Fruit fly (Drosophila melanogaster) whole organism, embryonic: ENCODE results near the gene CG13842.

Experiments used
- Ada2b ChIP-seq: fragments of 200-800 bp; sonication (Bioruptor generic); IDR thresholded peaks from 2 replicates; pipeline ENCODE4 v1.3.6; 2022; ENCODE audit warnings: missing biosample characterization, missing genetic modification characterization
- CG10267 ChIP-seq: fragments of 200-800 bp; sonication (Bioruptor generic); optimal IDR thresholded peaks from 2 replicates; lab custom pipeline; 2018; ENCODE audit warnings: missing biosample characterization, mild to moderate bottlenecking, missing genetic modification characterization, moderate library complexity
- CG10274 ChIP-seq: fragments of 200-800 bp; sonication (Bioruptor generic); optimal IDR thresholded peaks from 3 replicates; lab custom pipeline; 2017; ENCODE audit warnings: missing biosample characterization, mild to moderate bottlenecking, missing genetic modification characterization
- CG10366 ChIP-seq: fragments of 200-800 bp; sonication (Bioruptor generic); IDR thresholded peaks from 2 replicates; pipeline ENCODE4 v1.3.6; 2022; ENCODE audit warnings: missing biosample characterization, missing genetic modification characterization
- CG12236 ChIP-seq: fragments of 200-800 bp; sonication (Bioruptor generic); optimal IDR thresholded peaks from 2 replicates; lab custom pipeline; 2016; ENCODE audit warnings: missing biosample characterization, missing genetic modification characterization
- CG12769 ChIP-seq: fragments of 200-800 bp; sonication (Bioruptor generic); optimal IDR thresholded peaks from 2 replicates; lab custom pipeline; 2019; ENCODE audit warnings: missing biosample characterization, mild to moderate bottlenecking, missing genetic modification characterization, moderate library complexity
- CG13894 ChIP-seq: fragments of 200-800 bp; sonication (Bioruptor generic); optimal IDR thresholded peaks from 3 replicates; lab custom pipeline; 2018; ENCODE audit warnings: missing biosample characterization, mild to moderate bottlenecking, missing genetic modification characterization, moderate library complexity
- CG15479 ChIP-seq: fragments of 200-800 bp; sonication (Bioruptor generic); optimal IDR thresholded peaks from 3 replicates; lab custom pipeline; 2019; ENCODE audit warnings: missing biosample characterization, mild to moderate bottlenecking, missing genetic modification characterization, moderate library complexity
- CG34224 ChIP-seq: fragments of 200-800 bp; sonication (Bioruptor generic); IDR thresholded peaks from 3 replicates; pipeline ENCODE4 v1.3.6; 2022; ENCODE audit warnings: missing biosample characterization, missing genetic modification characterization; ENCODE audit not compliant: partially characterized antibody
- CG4282 ChIP-seq: fragments of 200-800 bp; sonication (Bioruptor generic); optimal IDR thresholded peaks from 2 replicates; lab custom pipeline; 2016; ENCODE audit warnings: missing biosample characterization, missing genetic modification characterization
- CG4360 ChIP-seq: fragments of 200-800 bp; sonication (Bioruptor generic); IDR thresholded peaks from 2 replicates; pipeline ENCODE4 v1.3.6; 2022; ENCODE audit warnings: missing biosample characterization, missing genetic modification characterization
- CG6175 ChIP-seq: fragments of 200-800 bp; sonication (Bioruptor generic); IDR thresholded peaks from 3 replicates; pipeline ENCODE4 v1.3.6; 2022; ENCODE audit warnings: missing biosample characterization, missing genetic modification characterization
- CG6254 ChIP-seq: fragments of 200-800 bp; sonication (Bioruptor generic); optimal IDR thresholded peaks from 3 replicates; lab custom pipeline; 2017; ENCODE audit warnings: mild to moderate bottlenecking, missing biosample characterization, missing genetic modification reagents, missing genetic modification characterization
- CG6791 ChIP-seq: fragments of 200-800 bp; sonication (Bioruptor generic); IDR thresholded peaks from 3 replicates; pipeline ENCODE4 v1.3.6; 2022; ENCODE audit warnings: missing biosample characterization, missing genetic modification characterization; ENCODE audit not compliant: partially characterized antibody
- CG6813 ChIP-seq: fragments of 200-800 bp; sonication (Bioruptor generic); optimal IDR thresholded peaks from 2 replicates; lab custom pipeline; 2017; ENCODE audit warnings: missing biosample characterization, missing genetic modification characterization, mild to moderate bottlenecking, moderate library complexity, missing genetic modification reagents
- CG7357 ChIP-seq: fragments of 200-800 bp; sonication (Bioruptor generic); IDR thresholded peaks from 3 replicates; pipeline ENCODE4 v1.3.6; 2022; ENCODE audit warnings: missing biosample characterization, missing genetic modification characterization
- CG7839 ChIP-seq: fragments of 200-800 bp; sonication (Bioruptor generic); optimal IDR thresholded peaks from 3 replicates; lab custom pipeline; 2018; ENCODE audit warnings: missing biosample characterization, mild to moderate bottlenecking, missing genetic modification characterization, moderate library complexity
- CG7928 ChIP-seq: fragments of 200-800 bp; sonication (Bioruptor generic); optimal IDR thresholded peaks from 2 replicates; lab custom pipeline; 2017; ENCODE audit warnings: missing biosample characterization, mild to moderate bottlenecking, missing genetic modification characterization
- CG8765 ChIP-seq: fragments of 200-800 bp; sonication (Bioruptor generic); IDR thresholded peaks from 2 replicates; pipeline ENCODE4 v1.3.6; 2022; ENCODE audit warnings: missing biosample characterization, missing genetic modification characterization
- CG9215 ChIP-seq: fragments of 200-800 bp; sonication (Bioruptor generic); IDR thresholded peaks from 2 replicates; pipeline ENCODE4 v1.3.6; 2022; ENCODE audit warnings: missing biosample characterization, missing genetic modification characterization
- Dad ChIP-seq: fragments of 200-800 bp; sonication (Bioruptor generic); optimal IDR thresholded peaks from 3 replicates; lab custom pipeline; 2016; ENCODE audit warnings: missing biosample characterization, missing genetic modification characterization
- Dfd ChIP-seq, 2 experiments: fragments of >200 bp; optimal IDR thresholded peaks; 2 replicates each; lab custom pipeline; 2017; ENCODE audit warnings: missing biosample characterization in 2 of 2, missing genetic modification characterization in 2 of 2
- Ets97D ChIP-seq: fragments of 200-800 bp; sonication (Bioruptor generic); optimal IDR thresholded peaks from 3 replicates; lab custom pipeline; 2016; ENCODE audit warnings: missing biosample characterization, missing genetic modification characterization
- H15 ChIP-seq: fragments of 200-800 bp; sonication (Bioruptor generic); IDR thresholded peaks from 3 replicates; pipeline ENCODE4 v1.3.6; 2022; ENCODE audit warnings: missing biosample characterization, missing genetic modification characterization
- Nf-YB ChIP-seq: fragments of 200-800 bp; sonication (Bioruptor generic); optimal IDR thresholded peaks from 3 replicates; lab custom pipeline; 2019; ENCODE audit warnings: missing biosample characterization, mild to moderate bottlenecking, missing genetic modification characterization, moderate library complexity
- Poxn ChIP-seq: fragments of 200-800 bp; sonication (Bioruptor generic); IDR thresholded peaks from 2 replicates; pipeline ENCODE4 v1.3.6; 2022; ENCODE audit warnings: missing biosample characterization, missing genetic modification characterization
- Sry-δ ChIP-seq: fragments of 200-800 bp; sonication (Bioruptor generic); optimal IDR thresholded peaks from 2 replicates; lab custom pipeline; 2016; ENCODE audit warnings: missing biosample characterization, missing genetic modification characterization
- Xbp1 ChIP-seq: fragments of 200-800 bp; sonication (Bioruptor generic); optimal IDR thresholded peaks from 3 replicates; lab custom pipeline; 2016; ENCODE audit warnings: missing biosample characterization, mild to moderate bottlenecking, missing genetic modification characterization
- ara ChIP-seq: fragments of 200-800 bp; sonication (Bioruptor generic); IDR thresholded peaks from 2 replicates; pipeline ENCODE4 v1.3.6; 2022; ENCODE audit warnings: missing biosample characterization, missing genetic modification characterization
- az2 ChIP-seq: fragments of 200-800 bp; sonication (Bioruptor generic); optimal IDR thresholded peaks from 3 replicates; lab custom pipeline; 2016; ENCODE audit warnings: missing biosample characterization, missing genetic modification characterization
- cas ChIP-seq: fragments of 200-800 bp; sonication (Bioruptor generic); IDR thresholded peaks from 2 replicates; pipeline ENCODE4 v1.3.6; 2022; ENCODE audit warnings: missing biosample characterization, missing genetic modification characterization
- croc ChIP-seq: fragments of 200-800 bp; sonication (Bioruptor generic); conservative IDR thresholded peaks from 3 replicates; pipeline ENCODE4 v1.3.6; 2022; ENCODE audit warnings: missing biosample characterization, missing genetic modification characterization
- dmrt99B ChIP-seq: fragments of 200-800 bp; sonication (Bioruptor generic); optimal IDR thresholded peaks from 2 replicates; lab custom pipeline; 2018; ENCODE audit warnings: missing biosample characterization, mild to moderate bottlenecking, missing genetic modification characterization, moderate library complexity
- emc ChIP-seq: fragments of 200-800 bp; sonication (Bioruptor generic); optimal IDR thresholded peaks from 2 replicates; lab custom pipeline; 2016; ENCODE audit warnings: missing biosample characterization, missing genetic modification characterization
- gro ChIP-seq: fragments of 200-800 bp; sonication (Bioruptor generic); optimal IDR thresholded peaks from 2 replicates; lab custom pipeline; 2016; ENCODE audit warnings: missing biosample characterization, missing genetic modification characterization
- gsb ChIP-seq: fragments of 200-800 bp; sonication (Bioruptor generic); IDR thresholded peaks from 2 replicates; pipeline ENCODE4 v1.3.6; 2022; ENCODE audit warnings: missing biosample characterization, missing genetic modification characterization
- luna ChIP-seq: fragments of 200-800 bp; sonication (Bioruptor generic); optimal IDR thresholded peaks from 2 replicates; lab custom pipeline; 2016; ENCODE audit warnings: missing biosample characterization, missing genetic modification characterization
- maf-S ChIP-seq: fragments of 200-800 bp; sonication (Bioruptor generic); optimal IDR thresholded peaks from 2 replicates; lab custom pipeline; 2016; ENCODE audit warnings: missing biosample characterization, missing genetic modification characterization
- mam ChIP-seq: fragments of 200-800 bp; sonication (Bioruptor generic); optimal IDR thresholded peaks from 3 replicates; lab custom pipeline; 2016; ENCODE audit warnings: missing biosample characterization, missing genetic modification characterization
- mirr ChIP-seq: fragments of 200-800 bp; sonication (Bioruptor generic); optimal IDR thresholded peaks from 3 replicates; lab custom pipeline; 2018; ENCODE audit warnings: missing biosample characterization, mild to moderate bottlenecking, missing genetic modification characterization
- nau ChIP-seq: fragments of 200-800 bp; sonication (Bioruptor generic); optimal IDR thresholded peaks from 3 replicates; lab custom pipeline; 2017; ENCODE audit warnings: missing biosample characterization, mild to moderate bottlenecking, missing genetic modification characterization, missing genetic modification reagents
- odd ChIP-seq: fragments of 200-800 bp; sonication (Bioruptor generic); optimal IDR thresholded peaks from 2 replicates; lab custom pipeline; 2017; ENCODE audit warnings: missing biosample characterization, mild to moderate bottlenecking, missing genetic modification characterization
- psq ChIP-seq: fragments of 200-800 bp; sonication (Bioruptor generic); optimal IDR thresholded peaks from 2 replicates; lab custom pipeline; 2017; ENCODE audit warnings: missing biosample characterization, missing genetic modification characterization
- pum ChIP-seq: fragments of 200-800 bp; sonication (Bioruptor generic); optimal IDR thresholded peaks from 2 replicates; lab custom pipeline; 2016; ENCODE audit warnings: missing biosample characterization, missing genetic modification characterization
- rib ChIP-seq: fragments of 200-800 bp; sonication (Bioruptor generic); IDR thresholded peaks from 2 replicates; pipeline ENCODE4 v1.3.6; 2022; ENCODE audit warnings: missing biosample characterization, missing genetic modification characterization
- seq ChIP-seq: fragments of 200-800 bp; sonication (Bioruptor generic); IDR thresholded peaks from 2 replicates; pipeline ENCODE4 v1.3.6; 2022; ENCODE audit warnings: missing biosample characterization, missing genetic modification characterization
- shn ChIP-seq: fragments of 200-800 bp; sonication (Bioruptor generic); optimal IDR thresholded peaks from 3 replicates; lab custom pipeline; 2016; ENCODE audit warnings: missing biosample characterization, missing genetic modification characterization
- sr ChIP-seq: fragments of 200-800 bp; sonication (Bioruptor generic); IDR thresholded peaks from 3 replicates; pipeline ENCODE4 v1.3.6; 2022; ENCODE audit warnings: missing biosample characterization, missing genetic modification characterization
- tin ChIP-seq: fragments of 200-800 bp; sonication (Bioruptor generic); optimal IDR thresholded peaks from 3 replicates; lab custom pipeline; 2016; ENCODE audit warnings: missing biosample characterization, missing genetic modification characterization
- wor ChIP-seq: fragments of 200-800 bp; sonication (Bioruptor generic); IDR thresholded peaks from 2 replicates; pipeline ENCODE4 v1.3.6; 2022; ENCODE audit warnings: missing biosample characterization, missing genetic modification characterization
- zfh2 ChIP-seq: fragments of 200-800 bp; sonication (Bioruptor generic); optimal IDR thresholded peaks from 2 replicates; lab custom pipeline; 2016; ENCODE audit warnings: missing biosample characterization, missing genetic modification characterization

CG13842 gene

DNA sequence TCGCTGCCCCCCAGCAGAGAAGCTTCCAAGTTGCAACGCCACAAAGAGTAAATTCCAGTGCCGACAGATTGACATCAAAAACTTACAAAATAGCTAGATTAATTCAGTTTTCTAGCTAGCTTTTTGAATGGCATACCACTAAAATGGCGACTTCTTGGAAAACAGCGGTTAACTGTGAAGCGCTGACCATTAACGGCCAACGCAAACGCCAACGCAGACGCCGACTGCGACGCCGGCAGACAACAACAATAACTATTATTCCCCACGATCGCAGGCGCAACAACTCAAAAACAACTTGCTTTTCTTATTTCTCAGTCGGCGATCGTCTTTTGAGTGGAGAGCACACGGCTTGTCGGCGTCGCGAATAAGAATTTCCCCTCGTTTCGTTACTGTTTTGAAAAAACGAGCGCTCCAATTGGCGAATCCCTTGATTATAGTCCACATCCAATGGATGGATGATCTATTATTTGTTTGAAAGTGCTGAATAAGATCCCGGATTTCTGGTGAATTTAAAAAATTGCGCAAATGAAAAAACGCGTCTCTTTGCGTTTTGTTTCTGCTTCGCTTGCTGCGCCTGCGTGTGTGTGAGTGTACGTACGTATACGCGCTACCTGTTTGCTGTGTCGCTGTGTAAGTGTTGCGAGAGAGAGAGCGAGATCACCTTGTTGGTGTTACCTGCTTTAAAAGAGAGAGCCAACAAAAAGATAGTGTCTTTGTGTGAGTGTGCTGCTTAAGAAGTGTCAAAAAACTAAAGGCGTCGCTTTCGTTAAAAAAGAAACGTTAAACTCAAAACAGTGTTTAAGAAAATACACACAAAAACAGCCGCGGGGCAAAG is 40.4 kb downstream of the CG13842 start (continued):
- peak; percentile 81 for TF ChIP-seq CG4360 (GFP tag; lab: Robert Waterston, UW)
- no peak for TF ChIP-seq CG7928 (GFP tag; lab: Kevin White, UChicago)
- TF ChIP-seq Sry-δ (GFP tag; lab: Kevin White, UChicago) = no peak
- peak; percentile 16 for TF ChIP-seq gro (GFP tag; lab: Kevin White, UChicago)
- no peak for TF ChIP-seq wor (GFP tag; lab: Robert Waterston, UW)
- no peak for TF ChIP-seq CG7839
- TF ChIP-seq mam = no peak
- TF ChIP-seq Dad (GFP tag; lab: Kevin White, UChicago) = no peak
- TF ChIP-seq Nf-YB (GFP tag; lab: Kevin White, UChicago) = peak; percentile 8
- no peak for TF ChIP-seq luna (GFP tag; lab: Kevin White, UChicago)
- TF ChIP-seq emc (GFP tag; lab: Kevin White, UChicago) = no peak
- no peak for TF ChIP-seq CG10274 (GFP tag; lab: Kevin White, UChicago)
- no peak for TF ChIP-seq Xbp1 (GFP tag; lab: Kevin White, UChicago)
- no peak for TF ChIP-seq Ets97D (GFP tag; lab: Kevin White, UChicago)
- no peak for TF ChIP-seq croc (GFP tag; lab: Robert Waterston, UW)
- TF ChIP-seq gsb (GFP tag; lab: Robert Waterston, UW) = no peak
- TF ChIP-seq seq (GFP tag; lab: Robert Waterston, UW) = no peak
- peak; percentile 69; the same call in 1 of the 3 replicates for TF ChIP-seq CG6175
- no peak for TF ChIP-seq ara (GFP tag; lab: Robert Waterston, UW)
- TF ChIP-seq nau (GFP tag; lab: Kevin White, UChicago) = no peak
- TF ChIP-seq rib (GFP tag; lab: Robert Waterston, UW) = no peak
- no peak for TF ChIP-seq cas
- no peak for TF ChIP-seq CG8765 (GFP tag; lab: Robert Waterston, UW)
- no peak for TF ChIP-seq CG7357 (GFP tag; lab: Robert Waterston, UW)
- no peak for TF ChIP-seq CG9215
- no peak for TF ChIP-seq mirr (GFP tag; lab: Kevin White, UChicago)
- no peak for TF ChIP-seq shn (GFP tag; lab: Kevin White, UChicago)
- no peak for TF ChIP-seq CG34224 (GFP tag; lab: Robert Waterston, UW)
- no peak for TF ChIP-seq CG12769 (tag; lab: Kevin White, UChicago)
- TF ChIP-seq sr (GFP tag; lab: Robert Waterston, UW) = peak; percentile 64; the same call in 2 of the 3 replicates
- TF ChIP-seq zfh2 = no peak
- TF ChIP-seq dmrt99B (tag; lab: Kevin White, UChicago) = no peak
- no peak for TF ChIP-seq pum (GFP tag; lab: Kevin White, UChicago)
- no peak for TF ChIP-seq psq (GFP tag; lab: Kevin White, UChicago)
- TF ChIP-seq CG6813 = no peak
- TF ChIP-seq H15 (GFP tag; lab: Robert Waterston, UW) = no peak
- no peak for TF ChIP-seq Poxn (GFP tag; lab: Robert Waterston, UW)
- TF ChIP-seq CG10366 = no peak
- TF ChIP-seq CG13894 (tag; lab: Kevin White, UChicago) = no peak
- TF ChIP-seq CG15479 (GFP tag; lab: Kevin White, UChicago) = peak; percentile 58
- TF ChIP-seq tin (GFP tag; lab: Kevin White, UChicago) = no peak
- no peak for TF ChIP-seq maf-S (GFP tag; lab: Kevin White, UChicago)
- TF ChIP-seq CG12236 (GFP tag; lab: Kevin White, UChicago) = no peak
- no peak for TF ChIP-seq CG10267 (tag; lab: Kevin White, UChicago)
- no peak for TF ChIP-seq Ada2b (GFP tag; lab: Robert Waterston, UW)
- no peak for TF ChIP-seq Dfd (GFP tag; optimal IDR thresholded peaks at IDR 0.05; lab: Kevin White, UChicago)
- no peak for TF ChIP-seq az2
- no peak for TF ChIP-seq odd
- no peak for TF ChIP-seq CG4282 (GFP tag; lab: Kevin White, UChicago)
- no peak for TF ChIP-seq CG6791 (GFP tag; lab: Robert Waterston, UW)
- TF ChIP-seq CG6254 (GFP tag; lab: Kevin White, UChicago) = no peak
